Fruit fly (Drosophila melanogaster): ENCODE measurements around the gene Vml.

DNA sequence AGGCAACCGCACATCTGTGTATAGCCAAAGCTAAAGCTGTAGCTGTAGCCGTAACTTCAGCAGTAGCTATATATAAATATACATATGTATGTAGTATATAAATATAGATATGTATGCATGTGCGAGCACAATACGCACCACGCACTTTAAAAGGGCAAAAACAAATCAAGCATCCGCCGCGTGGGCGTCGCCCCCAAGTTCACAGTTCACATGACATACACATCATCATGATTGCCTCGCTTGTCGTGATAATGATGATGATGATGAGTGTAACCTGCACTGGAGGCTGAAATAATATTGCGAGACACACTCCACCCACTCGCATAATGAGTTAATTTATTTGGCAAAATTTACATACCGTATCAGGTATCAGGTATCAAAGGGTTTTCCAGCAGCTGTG, 15.4 kb downstream of the Vml start:
- TF ChIP-seq CG8478 (optimal IDR thresholded peaks at IDR 0.05), result no peak
- no peak for TF ChIP-seq CTCF (optimal IDR thresholded peaks at IDR 0.05)
